Fruit fly (Drosophila melanogaster) Kc167 (cell line): ENCODE results near the gene ppl.

Source experiments
- Sin3A ChIP-seq: fragments of >200 bp; optimal IDR thresholded peaks from 2 replicates; lab custom pipeline; 2018; ENCODE audit warnings: missing external identifiers
- h ChIP-seq: fragments of >200 bp; optimal IDR thresholded peaks from 3 replicates; lab custom pipeline; 2018; ENCODE audit warnings: missing external identifiers
- insv ChIP-seq: fragments of >200 bp; optimal IDR thresholded peaks from 3 replicates; lab custom pipeline; 2018; ENCODE audit warnings: missing external identifiers
- psq ChIP-seq: fragments of >200 bp; optimal IDR thresholded peaks from 2 replicates; lab custom pipeline; 2017; ENCODE audit warnings: missing external identifiers
- ttk ChIP-seq: sonication (Bioruptor generic); optimal IDR thresholded peaks from 2 replicates; lab custom pipeline; 2017; ENCODE audit warnings: missing external identifiers

- TF ChIP-seq psq (lab: Kevin White, UChicago) (no peak), ttk (lab: Kevin White, UChicago) (no peak), insv (no peak), Sin3A (no peak), h (lab: Kevin White, UChicago) (no peak)
Measured at dm6 chr3L:21321807-21322503, 40.6 kb upstream of the ppl start.
